Fruit fly (Drosophila melanogaster): ENCODE results near the gene CG31715.

The CG31715 gene

dm6 chr2L:10298306-10298705 lies 43.1 kb upstream of the CG31715 start (continued):
- TF ChIP-seq CG33213 (GFP tag; optimal IDR thresholded peaks at IDR 0.05) (peak; percentile 5), usp (GFP tag; optimal IDR thresholded peaks at IDR 0.05) (no peak), CG3995 (GFP tag; optimal IDR thresholded peaks at IDR 0.05) (no peak), Neu2 (GFP tag; optimal IDR thresholded peaks at IDR 0.05; ENCODE audit: borderline replicate concordance) (no peak), ind (GFP tag; optimal IDR thresholded peaks at IDR 0.05) (no peak), bcd (GFP tag; optimal IDR thresholded peaks at IDR 0.05) (no peak), HmgD (GFP tag; optimal IDR thresholded peaks at IDR 0.05) (peak; percentile 59), sug (tag; optimal IDR thresholded peaks at IDR 0.05) (peak; percentile 42), CG6791 (GFP tag; IDR thresholded peaks at IDR 0.05; ENCODE audit: partially characterized antibody) (peak; percentile 92), CTCF (GFP tag; optimal IDR thresholded peaks at IDR 0.05) (peak; percentile 20), CG7372 (GFP tag; IDR thresholded peaks at IDR 0.05) (no peak), CG15011 (GFP tag; optimal IDR thresholded peaks at IDR 0.05) (no peak), CG8924 (tag; optimal IDR thresholded peaks at IDR 0.05) (peak; percentile 0), CG10274 (GFP tag; optimal IDR thresholded peaks at IDR 0.05) (no peak), Xrp1 (GFP tag; IDR thresholded peaks at IDR 0.05) (no peak), YL-1 (GFP tag; optimal IDR thresholded peaks at IDR 0.05) (peak; percentile 57), Trl (optimal IDR thresholded peaks at IDR 0.05) (no peak), Trl (GFP tag; optimal IDR thresholded peaks at IDR 0.05) (no peak), Tbp (GFP tag; optimal IDR thresholded peaks at IDR 0.05) (no peak), Sin3A (optimal IDR thresholded peaks at IDR 0.05) (no peak), CG16815 (GFP tag; optimal IDR thresholded peaks at IDR 0.05) (no peak), odd (GFP tag; optimal IDR thresholded peaks at IDR 0.05) (no peak), CG8281 (tag; optimal IDR thresholded peaks at IDR 0.05) (no peak), D19A (tag; optimal IDR thresholded peaks at IDR 0.05) (peak; percentile 53), CG8944 (GFP tag; optimal IDR thresholded peaks at IDR 0.05) (no peak), Ada2b (GFP tag; IDR thresholded peaks at IDR 0.05) (no peak), CG33557 (GFP tag; optimal IDR thresholded peaks at IDR 0.05) (peak; percentile 10), Hsf (GFP tag; optimal IDR thresholded peaks at IDR 0.05) (no peak), CG6813 (GFP tag; optimal IDR thresholded peaks at IDR 0.05) (no peak), tio (GFP tag; optimal IDR thresholded peaks at IDR 0.05) (no peak), sr (GFP tag; IDR thresholded peaks at IDR 0.05) (no peak), hbn (GFP tag; IDR thresholded peaks at IDR 0.05; ENCODE audit: partially characterized antibody) (no peak), CG1602 (GFP tag; optimal IDR thresholded peaks at IDR 0.05) (no peak), org-1 (GFP tag; optimal IDR thresholded peaks at IDR 0.05) (no peak), Lpt (GFP tag; optimal IDR thresholded peaks at IDR 0.05) (no peak), CG9797 (GFP tag; optimal IDR thresholded peaks at IDR 0.05) (no peak), bsh (GFP tag; optimal IDR thresholded peaks at IDR 0.05) (no peak), CG11456 (GFP tag; IDR thresholded peaks at IDR 0.05) (no peak), Rx (GFP tag; IDR thresholded peaks at IDR 0.05) (no peak), ssp (GFP tag; IDR thresholded peaks at IDR 0.05) (no peak), phol (tag; optimal IDR thresholded peaks at IDR 0.05) (peak; percentile 9), Fer2 (tag; optimal IDR thresholded peaks at IDR 0.05) (no peak), Dek (tag; optimal IDR thresholded peaks at IDR 0.05) (no peak), H15 (GFP tag; IDR thresholded peaks at IDR 0.05) (no peak), sd (tag; optimal IDR thresholded peaks at IDR 0.05) (peak; percentile 95), amos (GFP tag; IDR thresholded peaks at IDR 0.05; ENCODE audit: partially characterized antibody) (no peak; the same call in 1 of the 2 replicates), nerfin-1 (tag; optimal IDR thresholded peaks at IDR 0.05) (peak; percentile 31), crol (GFP tag; IDR thresholded peaks at IDR 0.05) (no peak), Kr (GFP tag; optimal IDR thresholded peaks at IDR 0.05) (no peak), CG2889 (GFP tag; IDR thresholded peaks at IDR 0.05) (no peak), rib (GFP tag; IDR thresholded peaks at IDR 0.05) (no peak), tx (GFP tag; optimal IDR thresholded peaks at IDR 0.05) (no peak), otp (GFP tag; IDR thresholded peaks at IDR 0.05) (no peak), jigr1 (GFP tag; IDR thresholded peaks at IDR 0.05) (no peak)
